Fruit fly (Drosophila melanogaster): Measurements from ENCODE around the gene CG17666.

- TF ChIP-seq kay (GFP tag; ENCODE audit: borderline replicate concordance) (no peak), cic (GFP tag; optimal IDR thresholded peaks at IDR 0.05) (no peak), CG5204 (GFP tag; optimal IDR thresholded peaks at IDR 0.05) (no peak), CG33017 (tag; optimal IDR thresholded peaks at IDR 0.05) (no peak), CG7101 (tag; optimal IDR thresholded peaks at IDR 0.05) (no peak), tj (GFP tag; optimal IDR thresholded peaks at IDR 0.05) (no peak), CG7045 (GFP tag; optimal IDR thresholded peaks at IDR 0.05) (no peak), ovo (GFP tag; optimal IDR thresholded peaks at IDR 0.05) (no peak)
These were observed 18.5 kb downstream of the CG17666 start for dm6 chr3L:12799431-12800147.
